Worm (Caenorhabditis elegans): Measurements from ENCODE around the gene pygo-1.

ce11 chrIV:5060984-5061383 is 22.1 kb upstream of the pygo-1 start, which contains the start of gene C09B9.7:
- no peak for TF ChIP-seq hlh-8 (tag; optimal IDR thresholded peaks at IDR 0.05)
- TF ChIP-seq hlh-30 (tag; optimal IDR thresholded peaks at IDR 0.05; ENCODE audit: insufficient read depth), result no peak
- TF ChIP-seq tbx-7 (tag; optimal IDR thresholded peaks at IDR 0.05), result no peak
- TF ChIP-seq ets-4 (tag; optimal IDR thresholded peaks at IDR 0.05), result no peak
- no peak for TF ChIP-seq pag-3 (tag; optimal IDR thresholded peaks at IDR 0.05; ENCODE audit: borderline replicate concordance)
- no peak for TF ChIP-seq pqm-1 (tag; optimal IDR thresholded peaks at IDR 0.05)
- TF ChIP-seq ceh-31 (tag; optimal IDR thresholded peaks at IDR 0.05), result no peak
- TF ChIP-seq rnt-1 (tag; optimal IDR thresholded peaks at IDR 0.05), result no peak
- no peak for TF ChIP-seq hlh-6 (tag; optimal IDR thresholded peaks at IDR 0.05)
- TF ChIP-seq ceh-18 (tag; optimal IDR thresholded peaks at IDR 0.05), result no peak
- TF ChIP-seq K02D7.2 (tag; optimal IDR thresholded peaks at IDR 0.05), result no peak
- TF ChIP-seq unc-86 (tag; optimal IDR thresholded peaks at IDR 0.05), result no peak
- no peak for TF ChIP-seq lim-6 (tag; optimal IDR thresholded peaks at IDR 0.05)
- no peak for TF ChIP-seq pat-9 (tag; optimal IDR thresholded peaks at IDR 0.05)

Data from whole organism, late embryonic.